Worm (Caenorhabditis elegans): ENCODE results near the gene dhhc-6.

Gene dhhc-6

DNA sequence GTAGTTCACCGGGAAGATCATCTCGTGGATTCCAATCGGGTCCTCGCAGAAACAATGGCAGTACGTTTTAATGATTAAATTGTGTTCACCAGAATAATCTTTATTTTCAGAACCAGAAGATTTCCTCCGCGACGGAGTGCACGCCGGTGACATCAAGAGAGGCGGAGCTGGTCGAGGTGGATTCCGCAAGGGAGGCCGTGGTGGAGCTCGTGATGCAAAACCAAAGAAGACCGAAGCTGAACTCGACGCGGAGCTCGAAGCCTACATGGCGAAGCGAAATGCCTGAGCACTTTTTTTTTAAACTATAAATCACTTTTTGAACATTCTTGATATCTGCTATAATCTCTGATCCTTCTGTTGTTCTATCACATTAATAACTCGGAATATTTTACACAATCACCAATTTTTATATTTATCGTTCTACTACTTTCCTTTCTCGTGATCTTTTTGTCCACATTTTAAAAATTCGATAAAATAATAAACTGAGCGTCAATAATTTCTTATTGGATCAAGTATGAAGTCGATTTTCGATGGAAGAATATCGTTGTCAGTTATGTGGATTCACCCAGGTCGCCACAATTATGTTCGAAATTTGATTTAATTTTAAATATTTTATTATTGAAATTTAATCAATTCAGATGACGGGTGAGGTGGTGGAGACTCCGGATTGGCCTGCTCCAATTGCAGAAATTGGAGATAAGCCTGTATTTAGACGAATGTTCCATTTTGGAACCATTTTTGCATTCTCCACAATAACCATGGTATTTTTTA lies at the start of gene dhhc-6:
dhhc-6 (plus strand) TSS at position 639 of the 771 bp plus-strand sequence.
- TF ChIP-seq egl-5 (tag; optimal IDR thresholded peaks at IDR 0.05) (no peak), mml-1 (tag; optimal IDR thresholded peaks at IDR 0.05) (no peak), hmg-11 (tag; optimal IDR thresholded peaks at IDR 0.05) (no peak), nhr-11 (tag; optimal IDR thresholded peaks at IDR 0.05) (no peak), R02D3.7 (tag; optimal IDR thresholded peaks at IDR 0.05) (no peak), ZK546.5 (tag; optimal IDR thresholded peaks at IDR 0.05) (no peak), nhr-76 (tag; optimal IDR thresholded peaks at IDR 0.05) (no peak), elt-2 (tag; optimal IDR thresholded peaks at IDR 0.05) (no peak), lin-15B (tag; optimal IDR thresholded peaks at IDR 0.05) (no peak), skn-1 (tag; optimal IDR thresholded peaks at IDR 0.05) (no peak), sea-2 (GFP tag; optimal IDR thresholded peaks at IDR 0.05) (no peak), nfya-1 (tag; optimal IDR thresholded peaks at IDR 0.05; ENCODE audit: insufficient read depth) (no peak), ztf-4 (tag; optimal IDR thresholded peaks at IDR 0.05) (no peak), daf-12 (tag; optimal IDR thresholded peaks at IDR 0.05) (no peak), tbx-2 (tag; optimal IDR thresholded peaks at IDR 0.05) (no peak), zag-1 (tag; optimal IDR thresholded peaks at IDR 0.05) (no peak), unc-62 (GFP tag; optimal IDR thresholded peaks at IDR 0.05) (no peak)

DNA sequence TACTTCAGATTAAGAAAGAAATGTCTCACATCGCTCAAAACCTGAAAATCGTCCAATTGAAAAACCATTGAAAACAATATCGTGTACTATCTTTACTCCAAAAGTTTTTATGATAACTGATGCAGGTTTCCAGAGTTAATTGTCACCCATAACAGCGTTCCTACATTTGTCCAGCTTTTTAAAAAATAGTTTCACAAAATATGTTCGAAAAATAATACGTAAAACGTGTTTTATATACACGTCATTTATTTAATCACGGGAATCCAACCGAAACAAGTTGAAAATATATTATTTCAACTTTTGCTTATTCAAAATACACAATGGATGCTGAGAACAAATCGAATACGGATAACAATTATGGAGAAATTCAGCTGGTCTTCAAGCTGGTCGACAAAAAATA lies 49.3 kb upstream of the dhhc-6 start, which contains the start of gene K08E4.7:
K08E4.7 (plus strand) TSS at position 301 of the 400 bp plus-strand sequence.
- TF ChIP-seq ceh-9 (tag; optimal IDR thresholded peaks at IDR 0.05) (no peak), elt-3 (tag; optimal IDR thresholded peaks at IDR 0.05) (no peak), nhr-28 (tag; optimal IDR thresholded peaks at IDR 0.05) (no peak), snpc-4 (tag; optimal IDR thresholded peaks at IDR 0.05) (no peak), unc-62 (GFP tag; optimal IDR thresholded peaks at IDR 0.05) (no peak), fkh-10 (GFP tag; optimal IDR thresholded peaks at IDR 0.05) (no peak), lsy-12 (tag; optimal IDR thresholded peaks at IDR 0.05) (no peak), jun-1 (tag; optimal IDR thresholded peaks at IDR 0.05) (no peak), elt-2 (tag; optimal IDR thresholded peaks at IDR 0.05) (no peak), ama-1 (optimal IDR thresholded peaks at IDR 0.05) (no peak), eor-1 (tag; optimal IDR thresholded peaks at IDR 0.05) (no peak)

DNA sequence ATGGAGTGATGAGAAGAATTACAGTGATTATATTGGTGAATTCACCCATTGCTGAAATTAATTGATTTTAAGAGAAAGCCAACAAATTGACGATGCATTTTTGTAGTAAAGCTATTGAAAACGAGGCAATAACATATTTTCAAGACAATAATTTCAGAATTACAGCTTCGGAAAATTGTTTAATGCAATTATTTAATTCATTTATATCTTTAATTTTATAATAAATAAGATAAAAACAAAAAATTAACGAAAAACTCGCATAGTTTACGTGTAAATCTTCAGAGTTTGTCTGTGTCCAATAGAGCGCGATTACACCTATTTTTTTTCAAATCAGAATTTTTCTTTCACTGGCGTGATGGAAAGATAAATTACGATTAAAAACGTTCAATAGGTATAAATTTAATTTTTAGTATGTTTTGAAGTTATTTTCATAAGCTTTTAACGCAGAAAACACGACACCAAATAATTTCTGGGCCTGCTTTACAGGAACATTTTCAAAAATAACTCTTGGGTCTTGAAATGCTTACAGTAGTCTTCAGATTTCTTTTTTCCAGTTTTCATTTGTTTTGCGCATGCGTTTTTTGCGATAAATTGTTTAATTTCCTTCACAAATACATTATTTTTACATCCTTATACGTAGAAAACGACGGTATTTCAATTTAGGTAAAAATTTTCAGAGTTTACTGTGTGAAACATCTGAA lies 46.5 kb upstream of the dhhc-6 start, which contains the start of gene tmed-1:
tmed-1 (minus strand) TSS at position 51 of the 701 bp plus-strand sequence.
- TF ChIP-seq snpc-4 (tag; optimal IDR thresholded peaks at IDR 0.05) (no peak), mdl-1 (tag; optimal IDR thresholded peaks at IDR 0.05) (no peak), nhr-28 (tag; optimal IDR thresholded peaks at IDR 0.05) (no peak), pqm-1 (tag; optimal IDR thresholded peaks at IDR 0.05) (no peak), nhr-12 (tag; optimal IDR thresholded peaks at IDR 0.05) (no peak), jun-1 (tag; optimal IDR thresholded peaks at IDR 0.05) (no peak), fos-1 (tag; optimal IDR thresholded peaks at IDR 0.05) (no peak), ZK546.5 (tag; optimal IDR thresholded peaks at IDR 0.05) (no peak), skn-1 (tag; optimal IDR thresholded peaks at IDR 0.05) (no peak), nhr-25 (tag; optimal IDR thresholded peaks at IDR 0.05) (no peak), elt-2 (tag; optimal IDR thresholded peaks at IDR 0.05) (no peak), nhr-76 (tag; optimal IDR thresholded peaks at IDR 0.05) (no peak), egl-27 (tag; optimal IDR thresholded peaks at IDR 0.05) (no peak), fkh-2 (tag; optimal IDR thresholded peaks at IDR 0.05) (no peak)

DNA sequence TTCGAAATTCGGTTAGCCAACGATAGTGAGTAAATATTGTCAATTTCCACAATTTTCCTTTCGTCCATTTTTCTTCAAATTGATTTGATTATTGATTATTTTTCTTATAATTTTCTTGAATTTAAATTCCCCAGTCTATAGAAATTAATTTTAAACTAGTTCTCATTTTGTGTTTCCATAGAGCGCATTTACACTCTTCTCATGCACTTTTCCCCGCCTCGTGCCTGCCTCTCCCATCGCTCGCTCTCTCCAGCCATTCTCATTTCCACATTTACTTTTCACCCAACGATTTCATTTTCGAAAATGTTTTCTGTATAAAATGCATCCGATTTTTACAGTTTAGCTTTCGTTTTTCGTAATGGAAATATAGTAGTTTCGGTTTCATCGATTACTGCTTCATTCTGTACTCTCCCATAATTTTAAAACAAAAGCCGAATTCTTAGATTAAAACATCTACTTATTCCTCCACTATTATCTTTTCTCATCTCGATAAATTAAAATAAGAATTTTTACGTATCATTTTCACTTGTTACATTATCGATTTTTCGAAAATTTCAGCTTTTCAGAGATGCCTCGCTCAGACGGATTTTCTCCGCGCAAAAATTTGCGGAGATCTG lies 45.7 kb upstream of the dhhc-6 start, which contains the start of gene lex-1:
lex-1 (plus strand) TSS at position 567 of the 617 bp plus-strand sequence.
- TF ChIP-seq pha-4 (tag; optimal IDR thresholded peaks at IDR 0.05) = peak; percentile 77
- no peak for TF ChIP-seq elt-3 (tag; optimal IDR thresholded peaks at IDR 0.05)
- peak; percentile 17 for TF ChIP-seq hmg-11 (tag; optimal IDR thresholded peaks at IDR 0.05)
- TF ChIP-seq nhr-23 (tag; optimal IDR thresholded peaks at IDR 0.05) = peak; percentile 5
- TF ChIP-seq egl-5 (tag; optimal IDR thresholded peaks at IDR 0.05) = peak; percentile 42
- TF ChIP-seq tbx-2 (tag; optimal IDR thresholded peaks at IDR 0.05) = no peak
- TF ChIP-seq ceh-9 (tag; optimal IDR thresholded peaks at IDR 0.05) = no peak
- TF ChIP-seq snpc-4 (tag; optimal IDR thresholded peaks at IDR 0.05) = peak; percentile 22
- peak; percentile 63 for TF ChIP-seq nfya-1 (tag; optimal IDR thresholded peaks at IDR 0.05; ENCODE audit: insufficient read depth)
- no peak for TF ChIP-seq eor-1 (tag; optimal IDR thresholded peaks at IDR 0.05)
- peak; percentile 84 for TF ChIP-seq lin-15B (tag; optimal IDR thresholded peaks at IDR 0.05)
- TF ChIP-seq nhr-11 (tag; optimal IDR thresholded peaks at IDR 0.05) = no peak
- TF ChIP-seq nhr-12 (tag; optimal IDR thresholded peaks at IDR 0.05) = no peak
- TF ChIP-seq jun-1 (tag; optimal IDR thresholded peaks at IDR 0.05) = peak; percentile 12

Data from whole organism, L3 larva.